Fruit fly (Drosophila melanogaster) whole organism, prepupa: ENCODE measurements around the gene moi.

Experiments used
- CG10669 ChIP-seq: fragments of 200-800 bp; sonication (Bioruptor generic); optimal IDR thresholded peaks from 3 replicates; lab custom pipeline; 2018; ENCODE audit warnings: missing biosample characterization, mild to moderate bottlenecking, missing genetic modification characterization, moderate library complexity
- CG11762 ChIP-seq: fragments of 200-800 bp; sonication (Bioruptor generic); optimal IDR thresholded peaks from 3 replicates; lab custom pipeline; 2016; ENCODE audit warnings: missing biosample characterization, missing genetic modification characterization; ENCODE audit not compliant: insufficient read depth
- CG15336 ChIP-seq: fragments of 200-800 bp; sonication (Bioruptor generic); IDR thresholded peaks from 2 replicates; pipeline ENCODE4 v1.3.6; 2022; ENCODE audit warnings: missing biosample characterization, missing genetic modification characterization
- CG3032 ChIP-seq: fragments of 200-800 bp; optimal IDR thresholded peaks from 2 replicates; lab custom pipeline; 2019; ENCODE audit warnings: missing biosample characterization, mild to moderate bottlenecking, missing genetic modification characterization, moderate library complexity
- CG32006 ChIP-seq: fragments of 200-800 bp; sonication (Bioruptor generic); optimal IDR thresholded peaks from 3 replicates; lab custom pipeline; 2017; ENCODE audit warnings: missing biosample characterization, mild to moderate bottlenecking, missing genetic modification characterization
- CG4318 ChIP-seq: fragments of 200-800 bp; sonication (Bioruptor generic); optimal IDR thresholded peaks from 3 replicates; lab custom pipeline; 2017; ENCODE audit warnings: missing biosample characterization, mild to moderate bottlenecking, missing genetic modification characterization
- CG6276 ChIP-seq: fragments of 200-800 bp; sonication (Bioruptor generic); optimal IDR thresholded peaks from 2 replicates; lab custom pipeline; 2017; ENCODE audit warnings: missing biosample characterization, mild to moderate bottlenecking, missing genetic modification characterization
- CG6854 ChIP-seq: fragments of 200-800 bp; sonication (Bioruptor generic); optimal IDR thresholded peaks from 2 replicates; lab custom pipeline; 2017; ENCODE audit warnings: missing biosample characterization, mild to moderate bottlenecking, missing genetic modification characterization
- CG7368 ChIP-seq: fragments of 200-800 bp; sonication (Bioruptor generic); optimal IDR thresholded peaks from 3 replicates; lab custom pipeline; 2016; ENCODE audit warnings: missing biosample characterization, missing genetic modification characterization
- CG9139 ChIP-seq: fragments of 200-800 bp; sonication (Bioruptor generic); optimal IDR thresholded peaks from 3 replicates; lab custom pipeline; 2017; ENCODE audit warnings: missing biosample characterization, mild to moderate bottlenecking, missing genetic modification characterization
- Gug ChIP-seq: fragments of 200-800 bp; sonication (Bioruptor generic); IDR thresholded peaks from 2 replicates; pipeline ENCODE4 v1.3.6; 2022; ENCODE audit warnings: missing biosample characterization, missing genetic modification characterization
- Hr38 ChIP-seq: sonication (Bioruptor generic); optimal IDR thresholded peaks from 2 replicates; lab custom pipeline; 2016; ENCODE audit warnings: missing biosample characterization, missing genetic modification characterization
- Hr39 ChIP-seq: fragments of 200-800 bp; sonication (Bioruptor generic); optimal IDR thresholded peaks from 2 replicates; lab custom pipeline; 2016; ENCODE audit warnings: missing biosample characterization, missing genetic modification characterization
- Lpt ChIP-seq: fragments of 200-800 bp; sonication (Bioruptor generic); optimal IDR thresholded peaks from 3 replicates; lab custom pipeline; 2016; ENCODE audit warnings: missing biosample characterization, missing genetic modification characterization
- Met ChIP-seq: fragments of 200-800 bp; sonication (Bioruptor generic); optimal IDR thresholded peaks from 3 replicates; lab custom pipeline; 2016; ENCODE audit warnings: missing biosample characterization, missing genetic modification characterization
- OdsH ChIP-seq: fragments of 200-800 bp; sonication (Bioruptor generic); optimal IDR thresholded peaks from 3 replicates; lab custom pipeline; 2016; ENCODE audit warnings: missing biosample characterization, missing genetic modification characterization
- Smox ChIP-seq: fragments of 200-800 bp; sonication (Bioruptor generic); optimal IDR thresholded peaks from 3 replicates; lab custom pipeline; 2016; ENCODE audit warnings: missing biosample characterization, missing genetic modification characterization
- acj6 ChIP-seq: fragments of 200-800 bp; sonication (Bioruptor generic); optimal IDR thresholded peaks from 3 replicates; lab custom pipeline; 2016; ENCODE audit warnings: missing biosample characterization, missing genetic modification characterization
- fd85E ChIP-seq: fragments of 200-800 bp; sonication (Bioruptor generic); optimal IDR thresholded peaks from 3 replicates; lab custom pipeline; 2016; ENCODE audit warnings: missing biosample characterization, missing genetic modification characterization
- fkh ChIP-seq: fragments of 200-800 bp; sonication (Bioruptor generic); optimal IDR thresholded peaks from 3 replicates; lab custom pipeline; 2017; ENCODE audit warnings: missing biosample characterization, mild to moderate bottlenecking, missing genetic modification characterization, moderate library complexity
- lz ChIP-seq: fragments of 200-800 bp; sonication (Bioruptor generic); optimal IDR thresholded peaks from 3 replicates; lab custom pipeline; 2016; ENCODE audit warnings: missing biosample characterization, missing genetic modification characterization
- net ChIP-seq: fragments of 200-800 bp; sonication (Bioruptor generic); optimal IDR thresholded peaks from 3 replicates; lab custom pipeline; 2016; ENCODE audit warnings: missing biosample characterization, missing genetic modification characterization
- pdm3 ChIP-seq: fragments of 200-800 bp; sonication (Bioruptor generic); optimal IDR thresholded peaks from 3 replicates; lab custom pipeline; 2016; ENCODE audit warnings: missing biosample characterization, missing genetic modification characterization
- salr ChIP-seq, 2 experiments: fragments of 200-800 bp; sonication (Bioruptor generic); optimal IDR thresholded peaks; 3 replicates each; lab custom pipeline; 2016 to 2018; ENCODE audit warnings: missing biosample characterization in 2 of 2, missing genetic modification characterization in 2 of 2, mild to moderate bottlenecking in 1 of 2
- spab ChIP-seq: fragments of 200-800 bp; sonication (Bioruptor generic); optimal IDR thresholded peaks from 2 replicates; lab custom pipeline; 2017; ENCODE audit warnings: missing biosample characterization, mild to moderate bottlenecking, missing genetic modification characterization, missing genetic modification reagents
- topi ChIP-seq: fragments of 200-800 bp; sonication (Bioruptor generic); optimal IDR thresholded peaks from 3 replicates; lab custom pipeline; 2016; ENCODE audit warnings: missing biosample characterization, missing genetic modification characterization

Gene moi

dm6 chr3R:18298900-18299321 is 43.6 kb downstream of the moi start, which contains the start of gene Dlc90F (continued):
- no peak for TF ChIP-seq CG10669
- no peak for TF ChIP-seq fd85E (GFP tag; lab: Kevin White, UChicago)
- TF ChIP-seq topi (GFP tag; lab: Kevin White, UChicago): peak; percentile 63
- peak; percentile 34 for TF ChIP-seq CG7368 (GFP tag; lab: Kevin White, UChicago)
- TF ChIP-seq lz (GFP tag; lab: Kevin White, UChicago): peak; percentile 79
- 0 out of 2 replicates have a peak, but pooled peaks have one; percentile 24 for TF ChIP-seq CG15336 (GFP tag; lab: Robert Waterston, UW)

DNA sequence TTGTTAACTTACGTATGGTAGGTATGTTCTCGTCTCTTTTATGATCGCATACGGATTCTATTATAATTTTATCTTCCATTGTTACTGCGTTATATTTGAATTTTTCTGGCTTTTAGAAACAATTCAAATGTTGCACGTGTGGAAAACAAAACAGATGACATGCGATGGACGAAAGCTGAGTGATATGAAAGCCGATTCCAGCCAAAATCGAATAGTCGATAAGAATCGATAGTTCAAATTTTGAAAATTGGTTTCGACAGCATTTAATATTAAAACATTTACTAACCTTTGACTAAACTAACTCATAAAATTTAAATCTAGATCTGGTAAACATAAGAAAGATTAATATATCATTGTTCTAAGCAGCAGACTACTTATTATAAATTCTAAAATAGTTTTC is 46.2 kb downstream of the moi start, which contains the start of gene Polr1E:
Gene Polr1E (minus strand): TSS at position 160 of the 400 bp plus-strand sequence.
- TF ChIP-seq CG6854 (no peak), acj6 (GFP tag; lab: Kevin White, UChicago) (no peak), Hr38 (GFP tag; lab: Kevin White, UChicago) (no peak), Gug (GFP tag; lab: Robert Waterston, UW) (no peak), OdsH (no peak), CG10669 (no peak), CG3032 (tag; lab: Kevin White, UChicago) (no peak), CG6276 (GFP tag; lab: Kevin White, UChicago) (no peak), Met (GFP tag; lab: Kevin White, UChicago) (no peak), Hr39 (GFP tag; lab: Kevin White, UChicago) (no peak), spab (GFP tag; lab: Kevin White, UChicago) (no peak), fkh (GFP tag; lab: Kevin White, UChicago) (no peak), Smox (GFP tag; lab: Kevin White, UChicago) (no peak), salr (GFP tag; optimal IDR thresholded peaks at IDR 0.05; lab: Kevin White, UChicago) (no peak), pdm3 (GFP tag; lab: Kevin White, UChicago) (no peak), fd85E (GFP tag; lab: Kevin White, UChicago) (no peak), CG32006 (GFP tag; lab: Kevin White, UChicago) (no peak), net (GFP tag; lab: Kevin White, UChicago) (no peak)

- TF ChIP-seq CG9139 (GFP tag; lab: Kevin White, UChicago) (no peak), Hr39 (GFP tag; lab: Kevin White, UChicago) (no peak), CG4318 (GFP tag; lab: Kevin White, UChicago) (no peak), CG11762 (GFP tag; lab: Kevin White, UChicago) (no peak), Lpt (no peak)
Observed at dm6 chr3R:18302749-18303148, 47.4 kb downstream of the moi start, which contains the start of gene CG7126. CG7126 (minus strand) TSS chr3R:18302849.
